Worm (Caenorhabditis elegans): Measurements from ENCODE around the gene F59B2.15.

DNA sequence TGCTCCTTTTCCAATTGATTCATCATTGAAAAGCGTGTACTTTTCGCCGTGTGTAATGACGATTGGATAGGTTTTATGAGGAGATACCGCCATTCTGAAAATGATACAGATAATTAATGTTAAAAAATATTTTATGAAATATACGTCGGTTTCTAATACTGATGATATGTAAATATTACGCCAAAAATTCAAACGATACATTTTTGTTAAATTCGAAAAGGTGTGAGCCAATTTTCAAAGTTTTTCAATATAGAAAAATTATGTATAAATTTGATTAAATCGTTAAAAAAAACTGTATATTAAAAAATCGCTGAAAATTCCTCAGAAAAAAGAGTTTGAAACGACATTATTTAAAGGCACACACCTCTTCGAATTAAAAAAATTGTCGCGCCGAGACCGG is 48.2 kb upstream of the F59B2.15 start, which contains the start of gene ikke-1:
- TF ChIP-seq fkh-4 (tag; optimal IDR thresholded peaks at IDR 0.05; ENCODE audit: borderline replicate concordance) (no peak), ama-1 (optimal IDR thresholded peaks at IDR 0.05) (no peak), tbx-2 (tag; optimal IDR thresholded peaks at IDR 0.05) (no peak), snpc-4 (tag; optimal IDR thresholded peaks at IDR 0.05) (no peak), nhr-77 (tag; optimal IDR thresholded peaks at IDR 0.05) (no peak), elt-2 (tag; optimal IDR thresholded peaks at IDR 0.05) (no peak)
